Worm (Caenorhabditis elegans) whole organism, L2 larva: ENCODE measurements around the gene C02E7.6.

Source experiments
- ama-1 ChIP-seq: fragments of 150-350 bp; optimal IDR thresholded peaks from 2 replicates; lab custom pipeline; 2018; ENCODE audit warnings: inconsistent platforms
- mdl-1 ChIP-seq, 2 experiments: fragments of 150-350 bp in 1 of 2; sonication (generic microtip) in 1 of 2; optimal IDR thresholded peaks; 2 replicates each; lab custom pipeline; 2017; ENCODE audit warnings: missing biosample characterization in 2 of 2, missing genetic modification characterization in 2 of 2
- nhr-23 ChIP-seq: fragments of 150-350 bp; optimal IDR thresholded peaks from 2 replicates; lab custom pipeline; 2014; ENCODE audit warnings: missing biosample characterization, missing genetic modification reagents, missing genetic modification characterization

DNA sequence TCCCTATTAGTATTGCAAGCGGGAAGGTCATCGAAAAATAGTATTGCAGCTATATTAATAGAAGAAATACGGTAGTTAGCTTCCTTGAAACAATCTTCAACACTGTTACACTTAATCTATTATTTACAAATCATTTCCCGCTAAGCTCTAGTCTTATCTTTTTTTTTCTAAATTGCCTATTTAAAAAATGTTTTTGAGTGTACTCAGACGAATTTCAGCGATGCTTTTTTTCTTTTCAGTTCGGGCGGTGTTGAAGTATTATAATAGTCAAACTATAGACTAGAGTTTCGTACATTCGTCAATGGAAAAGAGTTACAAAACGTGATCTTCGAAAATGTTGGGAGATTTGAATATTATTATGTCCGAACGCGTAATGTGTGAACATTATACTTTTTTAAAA lies 5.2 kb upstream of the C02E7.6 start:
- TF ChIP-seq ama-1 (lab: Kevin White, UChicago) (no peak), mdl-1 (tag; optimal IDR thresholded peaks at IDR 0.05; lab: Kevin White, UChicago) (no peak), nhr-23 (tag; lab: Kevin White, UChicago) (no peak)
